Worm (Caenorhabditis elegans) whole organism, early embryonic: Measurements from ENCODE around the gene ZC262.7.

Source experiments
- aly-1 ChIP-seq: sonication (generic microtip); optimal IDR thresholded peaks from 2 replicates; lab custom pipeline; 2016; ENCODE audit warnings: missing genetic modification characterization, missing compliant biosample characterization
- ama-1 ChIP-seq: fragments of 150-350 bp; optimal IDR thresholded peaks from 2 replicates; lab custom pipeline; 2014
- hmbx-1 ChIP-seq: sonication (generic microtip); optimal IDR thresholded peaks from 2 replicates; lab custom pipeline; 2016; ENCODE audit warnings: mild to moderate bottlenecking, missing genetic modification characterization, missing compliant biosample characterization
- hmg-4 ChIP-seq: fragments of 200-800 bp; sonication (Bioruptor generic); optimal IDR thresholded peaks from 2 replicates; lab custom pipeline; 2018; ENCODE audit warnings: mild to moderate bottlenecking, missing genetic modification characterization, missing compliant biosample characterization
- pes-1 ChIP-seq: fragments of 200-800 bp; sonication (Bioruptor generic); IDR thresholded peaks from 2 replicates; pipeline ENCODE4 v1.3.6; 2022; ENCODE audit warnings: missing genetic modification reagents, missing genetic modification characterization, missing compliant biosample characterization
- sea-1 ChIP-seq: fragments of 200-800 bp; sonication (Bioruptor generic); conservative IDR thresholded peaks from 2 replicates; pipeline ENCODE4 v1.3.6; 2022; ENCODE audit warnings: missing genetic modification characterization, missing compliant biosample characterization

- TF ChIP-seq ama-1 (no peak), hmbx-1 (tag; lab: Kevin White, UChicago) (no peak), hmg-4 (GFP tag; lab: Kevin White, UChicago) (no peak), pes-1 (GFP tag; lab: Robert Waterston, UW) (no peak), sea-1 (GFP tag; lab: Robert Waterston, UW) (no peak), aly-1 (no peak)
Observed at ce11 chrIII:8300860-8301396, 43.2 kb downstream of the ZC262.7 start.
